Fruit fly (Drosophila melanogaster): ENCODE measurements around the gene homer.

homer gene

DNA sequence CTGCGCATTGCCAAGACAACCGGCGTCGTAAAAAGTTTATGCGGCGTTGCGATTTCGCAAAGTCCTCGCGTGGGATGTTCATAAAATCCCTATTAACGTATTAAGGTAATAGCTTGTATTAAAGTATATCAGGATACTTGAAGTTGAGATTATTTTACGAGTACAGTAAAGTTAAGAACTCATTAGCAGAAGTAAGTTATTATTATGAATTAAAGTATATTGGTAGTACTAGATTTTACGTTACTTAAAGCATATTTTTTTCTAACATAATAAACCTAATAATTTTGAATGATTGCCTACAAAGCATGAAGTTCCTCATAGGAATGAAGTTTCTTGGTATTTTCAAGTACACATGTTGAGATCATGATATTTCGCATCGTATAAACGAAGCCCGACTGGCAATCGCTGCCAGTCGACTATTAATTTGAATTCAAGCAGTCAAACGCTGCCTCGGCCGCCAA lies 29.3 kb downstream of the homer start (continued):
- TF ChIP-seq row (GFP tag; IDR thresholded peaks at IDR 0.05) (peak; percentile 55), CG16813 (GFP tag; IDR thresholded peaks at IDR 0.05; ENCODE audit: partially characterized antibody) (no peak), CG42726 (GFP tag; IDR thresholded peaks at IDR 0.05; ENCODE audit: partially characterized antibody) (no peak), Oaz (GFP tag; IDR thresholded peaks at IDR 0.05) (no peak), CG9932 (GFP tag; IDR thresholded peaks at IDR 0.05) (no peak), Gug (GFP tag; IDR thresholded peaks at IDR 0.05) (no peak), chif (GFP tag; optimal IDR thresholded peaks at IDR 0.05) (peak in 1 of 2 experiments; percentile 44), Awh (GFP tag; IDR thresholded peaks at IDR 0.05) (no peak), Dad (GFP tag; optimal IDR thresholded peaks at IDR 0.05) (no peak), CrebB (tag; optimal IDR thresholded peaks at IDR 0.05) (no peak), vnd (GFP tag; IDR thresholded peaks at IDR 0.05; ENCODE audit: partially characterized antibody) (no peak), TFAM (GFP tag; optimal IDR thresholded peaks at IDR 0.05) (no peak), CG6791 (GFP tag; IDR thresholded peaks at IDR 0.05; ENCODE audit: partially characterized antibody) (no peak), Ssrp (tag; optimal IDR thresholded peaks at IDR 0.05) (peak; percentile 53), CG11504 (tag; optimal IDR thresholded peaks at IDR 0.05) (peak; percentile 78), disco-r (GFP tag; optimal IDR thresholded peaks at IDR 0.05) (no peak), Jarid2 (GFP tag; optimal IDR thresholded peaks at IDR 0.05) (no peak), ftz-f1 (GFP tag; optimal IDR thresholded peaks at IDR 0.05) (no peak), chn (GFP tag; optimal IDR thresholded peaks at IDR 0.05) (no peak), Mes4 (GFP tag; optimal IDR thresholded peaks at IDR 0.05) (no peak), btn (GFP tag; optimal IDR thresholded peaks at IDR 0.05) (no peak), CG18011 (GFP tag; optimal IDR thresholded peaks at IDR 0.05) (no peak), CG13424 (tag; optimal IDR thresholded peaks at IDR 0.05) (peak; percentile 75), CG11398 (GFP tag; optimal IDR thresholded peaks at IDR 0.05) (no peak), CG10321 (GFP tag; IDR thresholded peaks at IDR 0.05) (no peak), wek (GFP tag; optimal IDR thresholded peaks at IDR 0.05) (no peak), MTF-1 (GFP tag; optimal IDR thresholded peaks at IDR 0.05; ENCODE audit: borderline replicate concordance) (no peak), CG13775 (GFP tag; optimal IDR thresholded peaks at IDR 0.05) (peak; percentile 41), bigmax (GFP tag; optimal IDR thresholded peaks at IDR 0.05) (no peak), Nf-YB (GFP tag; optimal IDR thresholded peaks at IDR 0.05) (peak; percentile 37), trem (tag; optimal IDR thresholded peaks at IDR 0.05) (peak; percentile 36), peb (GFP tag; IDR thresholded peaks at IDR 0.05) (no peak), pita (GFP tag; optimal IDR thresholded peaks at IDR 0.05) (no peak), CG6254 (GFP tag; optimal IDR thresholded peaks at IDR 0.05) (peak; percentile 31), ap (GFP tag; IDR thresholded peaks at IDR 0.05) (no peak), CG12942 (GFP tag; optimal IDR thresholded peaks at IDR 0.05) (no peak), CG15479 (GFP tag; optimal IDR thresholded peaks at IDR 0.05) (no peak), hth (optimal IDR thresholded peaks at IDR 0.05) (no peak), CG14014 (GFP tag; IDR thresholded peaks at IDR 0.05) (0 out of 2 replicates have a peak, but pooled peaks have one; percentile 34), tin (GFP tag; optimal IDR thresholded peaks at IDR 0.05) (peak; percentile 27), cas (GFP tag; IDR thresholded peaks at IDR 0.05) (no peak), CG3407 (GFP tag; optimal IDR thresholded peaks at IDR 0.05) (no peak), Tbp (GFP tag; optimal IDR thresholded peaks at IDR 0.05) (no peak), CG4854 (GFP tag; optimal IDR thresholded peaks at IDR 0.05) (no peak), CG16779 (GFP tag; IDR thresholded peaks at IDR 0.05) (no peak), pzg (GFP tag; optimal IDR thresholded peaks at IDR 0.05) (no peak), CG14667 (GFP tag; IDR thresholded peaks at IDR 0.05) (no peak), CG1233 (GFP tag; optimal IDR thresholded peaks at IDR 0.05) (peak; percentile 38), sob (GFP tag; IDR thresholded peaks at IDR 0.05) (no peak), org-1 (GFP tag; optimal IDR thresholded peaks at IDR 0.05) (peak; percentile 36), CG11085 (GFP tag; IDR thresholded peaks at IDR 0.05) (no peak)
